Fruit fly (Drosophila melanogaster) Kc167 (cell line): ENCODE results near the gene ntc.

Source experiments
- Myc ChIP-seq: fragments of >200 bp; optimal IDR thresholded peaks from 2 replicates; lab custom pipeline; 2017; ENCODE audit warnings: missing external identifiers
- Sin3A ChIP-seq: fragments of >200 bp; optimal IDR thresholded peaks from 2 replicates; lab custom pipeline; 2018; ENCODE audit warnings: missing external identifiers
- h ChIP-seq: fragments of >200 bp; optimal IDR thresholded peaks from 3 replicates; lab custom pipeline; 2018; ENCODE audit warnings: missing external identifiers
- insv ChIP-seq: fragments of >200 bp; optimal IDR thresholded peaks from 3 replicates; lab custom pipeline; 2018; ENCODE audit warnings: missing external identifiers
- psq ChIP-seq: fragments of >200 bp; optimal IDR thresholded peaks from 2 replicates; lab custom pipeline; 2017; ENCODE audit warnings: missing external identifiers
- ttk ChIP-seq: sonication (Bioruptor generic); optimal IDR thresholded peaks from 2 replicates; lab custom pipeline; 2017; ENCODE audit warnings: missing external identifiers

ntc gene

dm6 chr3L:3806330-3806729, at the start of gene ntc, which contains the start of the genes CG32264 and IntS10:
Gene ntc, minus strand, starts transcription at chr3L:3806459.
Gene CG32264, minus strand, starts transcription at chr3L:3806459.
Gene IntS10, plus strand, starts transcription at chr3L:3806710.
- TF ChIP-seq Myc (lab: Kevin White, UChicago), result no peak
- TF ChIP-seq h, result no peak
- TF ChIP-seq psq (lab: Kevin White, UChicago), result no peak
- TF ChIP-seq Sin3A (lab: Kevin White, UChicago), result no peak
- TF ChIP-seq ttk (lab: Kevin White, UChicago), result no peak
- no peak for TF ChIP-seq insv (lab: Kevin White, UChicago)

- TF ChIP-seq h (no peak), ttk (lab: Kevin White, UChicago) (no peak), Myc (lab: Kevin White, UChicago) (no peak), Sin3A (lab: Kevin White, UChicago) (no peak), psq (lab: Kevin White, UChicago) (no peak), insv (lab: Kevin White, UChicago) (no peak)
Observed at dm6 chr3L:3856004-3856403, 49.7 kb upstream of the ntc start.

dm6 chr3L:3855194-3855980, 49.1 kb upstream of the ntc start:
- TF ChIP-seq ttk (lab: Kevin White, UChicago) (no peak), Myc (lab: Kevin White, UChicago) (no peak), psq (lab: Kevin White, UChicago) (no peak), Sin3A (lab: Kevin White, UChicago) (no peak), insv (lab: Kevin White, UChicago) (no peak), h (no peak)

dm6 chr3L:3852842-3853241, 46.6 kb upstream of the ntc start:
- TF ChIP-seq insv (lab: Kevin White, UChicago), result no peak
- no peak for TF ChIP-seq psq (lab: Kevin White, UChicago)
- no peak for TF ChIP-seq Myc (lab: Kevin White, UChicago)
- TF ChIP-seq ttk (lab: Kevin White, UChicago), result no peak
- TF ChIP-seq h, result no peak

dm6 chr3L:3851847-3852246, 45.6 kb upstream of the ntc start:
- no peak for TF ChIP-seq h
- no peak for TF ChIP-seq psq (lab: Kevin White, UChicago)
- no peak for TF ChIP-seq ttk (lab: Kevin White, UChicago)

- TF ChIP-seq psq (lab: Kevin White, UChicago) (no peak), insv (lab: Kevin White, UChicago) (no peak), Myc (lab: Kevin White, UChicago) (no peak), ttk (lab: Kevin White, UChicago) (no peak), Sin3A (lab: Kevin White, UChicago) (no peak), h (no peak)
Observed at dm6 chr3L:3851048-3851447, 44.8 kb upstream of the ntc start.

dm6 chr3L:3850477-3850876, 44.2 kb upstream of the ntc start:
- TF ChIP-seq insv (lab: Kevin White, UChicago), result no peak
- TF ChIP-seq psq (lab: Kevin White, UChicago), result no peak
- TF ChIP-seq Sin3A (lab: Kevin White, UChicago), result no peak
- TF ChIP-seq Myc (lab: Kevin White, UChicago), result no peak
- no peak for TF ChIP-seq h
- TF ChIP-seq ttk (lab: Kevin White, UChicago), result no peak

dm6 chr3L:3849763-3850162, 43.5 kb upstream of the ntc start:
- TF ChIP-seq h (no peak), Myc (lab: Kevin White, UChicago) (no peak), ttk (lab: Kevin White, UChicago) (no peak), psq (lab: Kevin White, UChicago) (no peak), insv (lab: Kevin White, UChicago) (no peak), Sin3A (lab: Kevin White, UChicago) (no peak)

- TF ChIP-seq Myc (lab: Kevin White, UChicago) (no peak), ttk (lab: Kevin White, UChicago) (no peak), insv (lab: Kevin White, UChicago) (no peak), h (no peak)
Observed at dm6 chr3L:3848687-3849270, 42.5 kb upstream of the ntc start.

dm6 chr3L:3847810-3848326, 41.6 kb upstream of the ntc start:
- TF ChIP-seq Sin3A (lab: Kevin White, UChicago) (no peak), ttk (lab: Kevin White, UChicago) (no peak), h (no peak), psq (lab: Kevin White, UChicago) (no peak), Myc (lab: Kevin White, UChicago) (no peak), insv (lab: Kevin White, UChicago) (no peak)

dm6 chr3L:3845815-3846375, 39.6 kb upstream of the ntc start, which contains the start of gene Awh:
Gene Awh, plus strand, starts transcription at chr3L:3846206.
- TF ChIP-seq h (no peak), psq (lab: Kevin White, UChicago) (no peak), ttk (lab: Kevin White, UChicago) (no peak), Sin3A (lab: Kevin White, UChicago) (no peak), insv (lab: Kevin White, UChicago) (no peak), Myc (lab: Kevin White, UChicago) (no peak)
